Worm (Caenorhabditis elegans) whole organism, L3 larva: ENCODE data around the gene ugt-44.

ENCODE experiments used
- ama-1 ChIP-seq: fragments of 150-350 bp; optimal IDR thresholded peaks from 2 replicates; lab custom pipeline; 2018
- ceh-82 ChIP-seq: fragments of 150-350 bp; optimal IDR thresholded peaks from 2 replicates; lab custom pipeline; 2014; ENCODE audit warnings: missing biosample characterization, missing genetic modification characterization
- fkh-10 ChIP-seq: sonication (generic microtip); optimal IDR thresholded peaks from 2 replicates; lab custom pipeline; 2017; ENCODE audit warnings: missing biosample characterization, missing genetic modification reagents, missing genetic modification characterization
- fos-1 ChIP-seq: fragments of 150-350 bp; optimal IDR thresholded peaks from 2 replicates; lab custom pipeline; 2014; ENCODE audit warnings: missing biosample characterization, missing genetic modification characterization
- lin-39 ChIP-seq: fragments of 150-350 bp; optimal IDR thresholded peaks from 2 replicates; lab custom pipeline; 2018; ENCODE audit warnings: missing biosample characterization, missing genetic modification reagents, missing genetic modification characterization
- lsy-12 ChIP-seq: sonication (generic microtip); optimal IDR thresholded peaks from 2 replicates; lab custom pipeline; 2016; ENCODE audit warnings: mild to moderate bottlenecking, missing genetic modification characterization, missing compliant biosample characterization
- nhr-25 ChIP-seq: sonication (generic microtip); optimal IDR thresholded peaks from 2 replicates; lab custom pipeline; 2017; ENCODE audit warnings: missing biosample characterization, missing genetic modification characterization
- nhr-43 ChIP-seq: sonication (generic microtip); optimal IDR thresholded peaks from 2 replicates; lab custom pipeline; 2016; ENCODE audit warnings: mild to moderate bottlenecking, missing genetic modification characterization, missing compliant biosample characterization; ENCODE audit not compliant: poor library complexity, severe bottlenecking
- nhr-77 ChIP-seq: fragments of 150-350 bp; optimal IDR thresholded peaks from 2 replicates; lab custom pipeline; 2014; ENCODE audit warnings: missing biosample characterization, missing genetic modification characterization
- snpc-4 ChIP-seq: fragments of 150-350 bp; optimal IDR thresholded peaks from 2 replicates; lab custom pipeline; 2014; ENCODE audit warnings: missing biosample characterization, missing genetic modification characterization
- tbx-2 ChIP-seq: sonication (generic microtip); optimal IDR thresholded peaks from 2 replicates; lab custom pipeline; 2016; ENCODE audit warnings: mild to moderate bottlenecking, missing genetic modification characterization, missing compliant biosample characterization
- zag-1 ChIP-seq: fragments of 150-350 bp; optimal IDR thresholded peaks from 2 replicates; lab custom pipeline; 2014; ENCODE audit warnings: missing biosample characterization, missing genetic modification characterization

DNA sequence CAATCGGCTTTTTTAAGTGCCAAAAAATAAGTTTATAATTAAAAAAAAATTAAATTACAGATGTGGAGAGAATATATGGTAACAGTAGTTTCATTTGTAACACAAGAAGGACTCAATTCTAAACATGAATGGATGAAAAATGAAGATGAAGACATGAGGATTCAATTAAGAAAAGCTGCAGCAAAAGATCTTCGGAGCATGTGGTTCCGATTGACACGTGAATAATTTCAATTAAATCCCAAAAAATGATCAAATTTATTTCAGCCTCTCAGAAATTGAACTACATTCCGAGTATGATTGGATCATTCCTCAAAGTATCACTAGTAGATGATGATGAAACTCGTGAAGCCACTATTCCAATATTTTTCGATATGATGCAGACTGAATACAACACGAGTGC, 19.9 kb downstream of the ugt-44 start:
- TF ChIP-seq lsy-12 (tag; lab: Kevin White, UChicago), result no peak
- no peak for TF ChIP-seq tbx-2 (tag; lab: Kevin White, UChicago)
- TF ChIP-seq nhr-43 (tag; lab: Kevin White, UChicago), result no peak
- TF ChIP-seq snpc-4 (tag; lab: Kevin White, UChicago), result no peak
- no peak for TF ChIP-seq lin-39 (tag; lab: Kevin White, UChicago)
- no peak for TF ChIP-seq ceh-82
- TF ChIP-seq zag-1 (tag; lab: Kevin White, UChicago), result no peak
- TF ChIP-seq ama-1, result no peak
- TF ChIP-seq fkh-10, result no peak
- TF ChIP-seq fos-1 (tag; lab: Kevin White, UChicago), result no peak
- TF ChIP-seq nhr-25 (tag; lab: Kevin White, UChicago), result no peak
- TF ChIP-seq nhr-77, result no peak
